Fruit fly (Drosophila melanogaster): Measurements from ENCODE around the gene Rpt2.

dm6 chr3R:23912349-23912748, 19.0 kb downstream of the Rpt2 start:
- TF ChIP-seq MTF-1 (GFP tag; optimal IDR thresholded peaks at IDR 0.05; ENCODE audit: borderline replicate concordance) (no peak), CG14860 (GFP tag; IDR thresholded peaks at IDR 0.05; ENCODE audit: partially characterized antibody) (no peak), Hr39 (optimal IDR thresholded peaks at IDR 0.05) (no peak), trem (tag; optimal IDR thresholded peaks at IDR 0.05) (no peak), bowl (GFP tag; IDR thresholded peaks at IDR 0.05) (no peak), usp (GFP tag; optimal IDR thresholded peaks at IDR 0.05) (no peak)

All from whole organism, embryonic.